Fruit fly (Drosophila melanogaster): ENCODE results near the gene COX5BL.
A peak's percentile ranks its signal among the peaks of the same experiment; 100 is the strongest.

The COX5BL gene

dm6 chr2L:6559131-6559530 lies at the start of gene COX5BL:
TSS of gene COX5BL (plus strand) at chr2L:6559431.
- no peak for TF ChIP-seq CG17801 (GFP tag; optimal IDR thresholded peaks at IDR 0.05; ENCODE audit: partially characterized antibody)

- TF ChIP-seq CG17801 (GFP tag; optimal IDR thresholded peaks at IDR 0.05; ENCODE audit: partially characterized antibody), result no peak
Observed at dm6 chr2L:6513948-6514347, 45.3 kb upstream of the COX5BL start.

- TF ChIP-seq CG17801 (GFP tag; optimal IDR thresholded peaks at IDR 0.05; ENCODE audit: partially characterized antibody), result peak; percentile 11
Observed at dm6 chr2L:6526996-6527395, 32.2 kb upstream of the COX5BL start.

dm6 chr2L:6530952-6531512 lies 28.2 kb upstream of the COX5BL start:
- TF ChIP-seq CG17801 (GFP tag; optimal IDR thresholded peaks at IDR 0.05; ENCODE audit: partially characterized antibody), result no peak

- no peak for TF ChIP-seq CG17801 (GFP tag; optimal IDR thresholded peaks at IDR 0.05; ENCODE audit: partially characterized antibody)
Observed at dm6 chr2L:6531985-6532699, 27.1 kb upstream of the COX5BL start.

dm6 chr2L:6532977-6533376 lies 26.3 kb upstream of the COX5BL start:
- TF ChIP-seq CG17801 (GFP tag; optimal IDR thresholded peaks at IDR 0.05; ENCODE audit: partially characterized antibody), result no peak

- no peak for TF ChIP-seq CG17801 (GFP tag; optimal IDR thresholded peaks at IDR 0.05; ENCODE audit: partially characterized antibody)
Observed at dm6 chr2L:6533719-6534118, 25.5 kb upstream of the COX5BL start.

dm6 chr2L:6534125-6534815 lies 25.0 kb upstream of the COX5BL start:
- no peak for TF ChIP-seq CG17801 (GFP tag; optimal IDR thresholded peaks at IDR 0.05; ENCODE audit: partially characterized antibody)

dm6 chr2L:6536044-6536581 lies 23.1 kb upstream of the COX5BL start:
- peak; percentile 2 for TF ChIP-seq CG17801 (GFP tag; optimal IDR thresholded peaks at IDR 0.05; ENCODE audit: partially characterized antibody)

- no peak for TF ChIP-seq CG17801 (GFP tag; optimal IDR thresholded peaks at IDR 0.05; ENCODE audit: partially characterized antibody)
Observed at dm6 chr2L:6539623-6540381, 19.4 kb upstream of the COX5BL start.

- no peak for TF ChIP-seq CG17801 (GFP tag; optimal IDR thresholded peaks at IDR 0.05; ENCODE audit: partially characterized antibody)
Observed at dm6 chr2L:6546883-6547471, 12.3 kb upstream of the COX5BL start, which contains the start of gene eya. TSS of gene eya (minus strand) at chr2L:6546976.

- no peak for TF ChIP-seq CG17801 (GFP tag; optimal IDR thresholded peaks at IDR 0.05; ENCODE audit: partially characterized antibody)
Observed at dm6 chr2L:6547978-6548377, 11.3 kb upstream of the COX5BL start.

dm6 chr2L:6550809-6551208 lies 8.4 kb upstream of the COX5BL start:
- no peak for TF ChIP-seq CG17801 (GFP tag; optimal IDR thresholded peaks at IDR 0.05; ENCODE audit: partially characterized antibody)

- no peak for TF ChIP-seq CG17801 (GFP tag; optimal IDR thresholded peaks at IDR 0.05; ENCODE audit: partially characterized antibody)
Observed at dm6 chr2L:6551452-6551851, 7.8 kb upstream of the COX5BL start.

dm6 chr2L:6552345-6552744 lies 6.9 kb upstream of the COX5BL start:
- no peak for TF ChIP-seq CG17801 (GFP tag; optimal IDR thresholded peaks at IDR 0.05; ENCODE audit: partially characterized antibody)

Data from ovary, adult (tissue).